Fruit fly (Drosophila melanogaster): ENCODE data around the gene CG10702.

Gene CG10702

dm6 chr2L:19053860-19054515, 15.7 kb downstream of the CG10702 start, which contains the start of gene CG10492:
Gene CG10492 (plus strand): TSS chr2L:19054078.
- TF ChIP-seq CG32121 (GFP tag; IDR thresholded peaks at IDR 0.05) (no peak; the same call in 1 of the 2 replicates), CG4496 (GFP tag; IDR thresholded peaks at IDR 0.05) (peak; percentile 31; the same call in 2 of the 3 replicates), fd96Ca (GFP tag; IDR thresholded peaks at IDR 0.05) (no peak), D1 (tag; optimal IDR thresholded peaks at IDR 0.05) (no peak), CG34367 (tag; optimal IDR thresholded peaks at IDR 0.05) (no peak)

DNA sequence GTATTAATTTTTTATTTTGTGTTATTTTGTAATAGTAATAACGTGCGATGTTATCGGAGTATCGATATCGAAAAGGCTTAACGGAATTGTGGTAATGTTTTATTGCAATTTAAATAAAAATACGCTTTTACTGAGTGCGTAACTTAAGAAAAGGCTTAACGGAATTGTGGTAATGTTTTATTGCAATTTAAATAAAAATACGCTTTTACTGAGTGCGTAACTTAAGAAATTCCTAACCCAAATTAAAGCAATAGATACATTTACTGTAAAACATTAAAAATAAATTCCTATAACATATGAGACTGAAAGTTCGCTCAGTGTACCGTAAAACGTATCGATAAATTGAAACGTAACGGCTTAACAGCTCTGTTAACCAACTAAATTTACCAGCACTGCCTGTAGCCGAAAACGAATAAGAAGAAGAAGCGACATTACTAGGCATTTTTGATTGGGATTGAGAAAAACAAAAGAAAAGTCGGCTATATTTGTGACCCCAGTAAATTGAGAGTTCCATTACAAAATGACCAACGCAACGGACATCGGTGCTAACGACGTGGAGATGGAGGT, 18.0 kb downstream of the CG10702 start, which contains the start of gene Rpn3:
Gene Rpn3 (plus strand): TSS at position 257 of the 567 bp plus-strand sequence.
- TF ChIP-seq Ets98B (GFP tag; IDR thresholded peaks at IDR 0.05) (peak; percentile 78), CG13204 (GFP tag; optimal IDR thresholded peaks at IDR 0.05) (no peak), CG12605 (GFP tag; IDR thresholded peaks at IDR 0.05) (peak; percentile 64; the same call in 1 of the 2 replicates), rn (GFP tag; IDR thresholded peaks at IDR 0.05) (peak; percentile 76), gl (tag; optimal IDR thresholded peaks at IDR 0.05) (peak; percentile 39), CG14655 (GFP tag; optimal IDR thresholded peaks at IDR 0.05) (no peak), Pif1B (GFP tag; optimal IDR thresholded peaks at IDR 0.05) (no peak), CG15710 (tag; optimal IDR thresholded peaks at IDR 0.05) (peak; percentile 77), Pif1A (GFP tag; optimal IDR thresholded peaks at IDR 0.05) (no peak), CG8301 (tag; optimal IDR thresholded peaks at IDR 0.05) (peak; percentile 71), EcR (GFP tag; optimal IDR thresholded peaks at IDR 0.05) (no peak), CG17806 (tag; optimal IDR thresholded peaks at IDR 0.05) (peak; percentile 78), D1 (tag; optimal IDR thresholded peaks at IDR 0.05) (no peak), CG10348 (GFP tag; IDR thresholded peaks at IDR 0.05) (no peak), CG32121 (GFP tag; IDR thresholded peaks at IDR 0.05) (peak; percentile 87), CG9948 (tag; optimal IDR thresholded peaks at IDR 0.05) (peak; percentile 74), CG4496 (GFP tag; IDR thresholded peaks at IDR 0.05) (peak; percentile 93), fd96Ca (GFP tag; IDR thresholded peaks at IDR 0.05) (peak; percentile 45; the same call in 1 of the 3 replicates), Snoo (tag; optimal IDR thresholded peaks at IDR 0.05) (peak; percentile 60), CG8159 (tag; optimal IDR thresholded peaks at IDR 0.05) (peak; percentile 75), CG34367 (tag; optimal IDR thresholded peaks at IDR 0.05) (peak; percentile 61)

DNA sequence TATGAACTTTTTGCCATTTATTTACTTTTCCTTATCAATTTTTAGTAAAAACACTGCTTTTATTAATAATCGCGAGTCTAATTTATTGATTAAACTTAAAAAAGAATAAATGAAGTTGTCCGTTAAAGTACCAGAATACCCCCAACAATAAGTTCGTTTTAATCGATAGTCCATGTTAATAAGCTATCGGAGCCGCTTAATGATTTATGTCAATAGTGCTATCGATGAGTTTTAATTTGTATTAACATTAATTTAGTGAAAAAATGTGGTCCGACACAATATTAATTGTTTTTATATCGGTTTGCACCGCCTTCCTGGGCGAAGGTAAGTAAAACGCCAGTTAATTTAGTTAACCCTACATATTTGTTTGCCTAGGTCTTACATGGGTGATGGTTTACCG, 20.7 kb downstream of the CG10702 start, which contains the start of gene CG10470:
Gene CG10470 (plus strand): TSS at position 165 of the 400 bp plus-strand sequence.
- no peak for TF ChIP-seq CG15710 (tag; optimal IDR thresholded peaks at IDR 0.05)
- peak; percentile 4 for TF ChIP-seq CG8159 (tag; optimal IDR thresholded peaks at IDR 0.05)

DNA sequence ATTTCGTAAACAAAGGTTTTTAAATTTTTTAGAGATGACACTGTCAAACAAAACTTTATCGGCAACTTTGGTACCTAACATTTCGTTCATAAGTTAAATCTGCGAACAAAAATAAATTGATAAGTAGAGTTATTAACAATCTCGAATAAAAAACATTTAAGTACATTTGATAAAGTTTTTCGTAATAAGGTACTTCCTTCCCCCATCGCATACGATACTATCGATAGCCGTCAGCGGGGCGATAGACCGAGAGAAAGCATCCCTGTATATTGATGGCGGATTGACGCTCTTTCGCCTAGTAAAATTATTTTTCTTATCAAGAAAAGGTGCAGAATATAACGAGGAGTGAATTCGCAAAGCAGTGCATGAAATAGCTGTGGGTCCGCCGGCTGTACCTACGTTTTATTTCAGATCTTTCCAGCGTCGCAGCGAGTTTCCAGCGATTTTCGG, 24.5 kb downstream of the CG10702 start, which contains the start of the genes Ttc19 and Acn:
Gene Ttc19 (minus strand): TSS at position 38 of the 450 bp plus-strand sequence.
Gene Acn (plus strand): TSS at position 245 of the 450 bp plus-strand sequence.
- TF ChIP-seq CG32121 (GFP tag; IDR thresholded peaks at IDR 0.05), result peak; percentile 78
- TF ChIP-seq Ets98B (GFP tag; IDR thresholded peaks at IDR 0.05), result peak; percentile 66; the same call in 1 of the 2 replicates
- peak; percentile 26 for TF ChIP-seq gl (tag; optimal IDR thresholded peaks at IDR 0.05)
- TF ChIP-seq rn (GFP tag; IDR thresholded peaks at IDR 0.05), result peak; percentile 63; the same call in 1 of the 2 replicates
- no peak for TF ChIP-seq CG8301 (tag; optimal IDR thresholded peaks at IDR 0.05)
- TF ChIP-seq CG12605 (GFP tag; IDR thresholded peaks at IDR 0.05), result no peak
- peak; percentile 71 for TF ChIP-seq CG8159 (tag; optimal IDR thresholded peaks at IDR 0.05)
- no peak for TF ChIP-seq CG13204 (GFP tag; optimal IDR thresholded peaks at IDR 0.05)
- TF ChIP-seq CG34367 (tag; optimal IDR thresholded peaks at IDR 0.05), result peak; percentile 53
- peak; percentile 67 for TF ChIP-seq Snoo (tag; optimal IDR thresholded peaks at IDR 0.05)
- peak; percentile 43 for TF ChIP-seq CG9948 (tag; optimal IDR thresholded peaks at IDR 0.05)
- TF ChIP-seq CG10348 (GFP tag; IDR thresholded peaks at IDR 0.05), result no peak
- peak; percentile 53; the same call in 1 of the 3 replicates for TF ChIP-seq fd96Ca (GFP tag; IDR thresholded peaks at IDR 0.05)
- peak; percentile 83; the same call in 2 of the 3 replicates for TF ChIP-seq CG4496 (GFP tag; IDR thresholded peaks at IDR 0.05)
- TF ChIP-seq CG17806 (tag; optimal IDR thresholded peaks at IDR 0.05), result peak; percentile 49
- peak; percentile 77 for TF ChIP-seq CG15710 (tag; optimal IDR thresholded peaks at IDR 0.05)

DNA sequence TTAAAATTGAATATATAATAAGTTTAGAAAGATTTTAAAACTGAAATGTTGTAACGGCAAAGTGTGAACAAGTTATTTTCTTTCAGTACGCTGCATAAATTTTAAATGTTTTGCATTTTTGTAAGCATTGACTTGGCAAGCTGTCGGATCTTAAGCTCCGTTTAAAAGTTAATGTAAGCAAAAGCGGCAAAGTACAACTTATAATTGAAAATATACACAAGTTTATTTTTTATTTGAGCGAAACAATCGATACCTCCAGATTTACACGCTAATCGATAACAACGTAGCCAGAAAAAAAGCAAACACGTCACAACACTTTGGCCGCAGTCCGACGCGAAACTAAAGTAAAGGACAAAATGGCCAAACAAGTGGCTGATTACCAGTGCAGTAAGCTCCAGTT, 28.1 kb downstream of the CG10702 start, which contains the start of gene Catsup:
Gene Catsup (plus strand): TSS at position 273 of the 400 bp plus-strand sequence.
- TF ChIP-seq CG8159 (tag; optimal IDR thresholded peaks at IDR 0.05), result no peak
- no peak for TF ChIP-seq rn (GFP tag; IDR thresholded peaks at IDR 0.05)
- TF ChIP-seq CG17806 (tag; optimal IDR thresholded peaks at IDR 0.05), result no peak
- no peak for TF ChIP-seq gl (tag; optimal IDR thresholded peaks at IDR 0.05)
- TF ChIP-seq CG14655 (GFP tag; optimal IDR thresholded peaks at IDR 0.05), result no peak
- no peak for TF ChIP-seq CG34367 (tag; optimal IDR thresholded peaks at IDR 0.05)
- TF ChIP-seq Ets98B (GFP tag; IDR thresholded peaks at IDR 0.05), result no peak
- TF ChIP-seq CG9948 (tag; optimal IDR thresholded peaks at IDR 0.05), result no peak
- TF ChIP-seq CG15710 (tag; optimal IDR thresholded peaks at IDR 0.05), result no peak
- TF ChIP-seq CG12605 (GFP tag; IDR thresholded peaks at IDR 0.05), result no peak
- no peak for TF ChIP-seq CG4496 (GFP tag; IDR thresholded peaks at IDR 0.05)

DNA sequence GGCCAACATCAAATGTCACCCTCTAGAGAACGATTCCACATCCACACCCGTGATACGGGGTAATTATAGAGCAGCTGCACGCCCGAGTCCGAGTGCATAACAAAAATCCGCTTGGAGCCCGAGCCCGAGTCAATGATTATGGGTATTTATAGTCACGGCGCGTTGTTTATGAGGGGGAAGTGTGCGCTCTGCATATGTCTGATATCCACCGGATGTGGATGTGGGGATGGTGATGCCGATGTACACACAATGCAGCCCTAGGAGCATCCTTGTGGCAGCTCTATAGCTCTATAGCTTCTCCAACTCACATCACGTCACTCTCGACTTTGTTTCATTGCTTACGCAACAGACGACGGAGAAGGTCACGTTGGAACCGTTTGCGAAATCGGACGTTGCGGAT, 32.2 kb downstream of the CG10702 start:
- TF ChIP-seq CG4496 (GFP tag; IDR thresholded peaks at IDR 0.05) (peak; percentile 26; the same call in 1 of the 3 replicates), Snoo (tag; optimal IDR thresholded peaks at IDR 0.05) (no peak), CG17806 (tag; optimal IDR thresholded peaks at IDR 0.05) (no peak), CG10348 (GFP tag; IDR thresholded peaks at IDR 0.05) (no peak), CG8301 (tag; optimal IDR thresholded peaks at IDR 0.05) (no peak)

Measured in whole organism, pupa.